Worm (Caenorhabditis elegans): ENCODE measurements around the gene R12B2.8.

- TF ChIP-seq dpl-1 (GFP tag; optimal IDR thresholded peaks at IDR 0.05) = no peak
- no peak for TF ChIP-seq F49E8.2 (tag; optimal IDR thresholded peaks at IDR 0.05; ENCODE audit: insufficient read depth)
- no peak for TF ChIP-seq attf-3 (GFP tag; conservative IDR thresholded peaks at IDR 0.05)
- no peak for TF ChIP-seq F55B11.4 (tag; optimal IDR thresholded peaks at IDR 0.05; ENCODE audit: borderline replicate concordance, insufficient read depth)
- no peak for TF ChIP-seq ama-1 (optimal IDR thresholded peaks at IDR 0.05)
- no peak for TF ChIP-seq ama-1 (GFP tag; optimal IDR thresholded peaks at IDR 0.05)
- TF ChIP-seq B0035.1 (tag; optimal IDR thresholded peaks at IDR 0.05) = no peak
- no peak for TF ChIP-seq madf-3 (GFP tag; IDR thresholded peaks at IDR 0.05)
- no peak for TF ChIP-seq pha-4 (tag; optimal IDR thresholded peaks at IDR 0.05)
- TF ChIP-seq F23B12.7 (tag; optimal IDR thresholded peaks at IDR 0.05; ENCODE audit: insufficient read depth) = no peak
- no peak for TF ChIP-seq xnd-1 (tag; optimal IDR thresholded peaks at IDR 0.05)
- no peak for TF ChIP-seq D2030.7 (GFP tag; IDR thresholded peaks at IDR 0.05)
- TF ChIP-seq mxl-1 (tag; optimal IDR thresholded peaks at IDR 0.05) = no peak
These were observed 15.4 kb downstream of the R12B2.8 start for ce11 chrIII:5839147-5839546.

Measured in whole organism, young adult.